Worm (Caenorhabditis elegans) whole organism, young adult: Measurements from ENCODE around the gene crn-2.

ENCODE experiments used
- attf-5 ChIP-seq: fragments of 200-800 bp; sonication (Bioruptor generic); optimal IDR thresholded peaks from 2 replicates; lab custom pipeline; 2018; ENCODE audit warnings: mild to moderate bottlenecking, missing genetic modification characterization, missing compliant biosample characterization
- lin-35 ChIP-seq, 3 experiments: fragments of 150-350 bp in 2 of 3; sonication (generic microtip) in 1 of 3; optimal IDR thresholded peaks; 2 replicates each; lab custom pipeline; 2014 to 2018; ENCODE audit warnings: missing biosample characterization in 3 of 3, missing genetic modification characterization in 3 of 3, missing genetic modification reagents in 3 of 3
- lir-1 ChIP-seq: fragments of 200-800 bp; sonication (Bioruptor generic); conservative IDR thresholded peaks from 2 replicates; pipeline ENCODE4 v1.3.6; 2022; ENCODE audit warnings: missing genetic modification reagents, missing genetic modification characterization, missing compliant biosample characterization
- snpc-1.3 ChIP-seq: sonication (generic microtip); optimal IDR thresholded peaks from 2 replicates; lab custom pipeline; 2017; ENCODE audit warnings: missing genetic modification characterization, mild to moderate bottlenecking, missing compliant biosample characterization, antibody characterized with exemption, moderate library complexity, missing genotype, missing genetic modification reagents; ENCODE audit not compliant: insufficient read depth
- unc-62 ChIP-seq: fragments of 150-350 bp; optimal IDR thresholded peaks from 2 replicates; lab custom pipeline; 2014; ENCODE audit warnings: missing biosample characterization, missing genetic modification reagents, missing genetic modification characterization

ce11 chrV:5587955-5588354 lies 6.5 kb upstream of the crn-2 start:
- TF ChIP-seq lin-35 (GFP tag; optimal IDR thresholded peaks at IDR 0.05; lab: Kevin White, UChicago) (no peak), unc-62 (GFP tag; lab: Kevin White, UChicago) (no peak), attf-5 (GFP tag; lab: Kevin White, UChicago) (no peak), snpc-1.3 (tag; lab: Kevin White, UChicago) (no peak), lir-1 (no peak)
